Fruit fly (Drosophila melanogaster) whole organism, wandering third instar larva: Measurements from ENCODE around the gene Wnt10.

ENCODE experiments used
- CG9705 ChIP-seq: fragments of 200-800 bp; sonication (Bioruptor generic); optimal IDR thresholded peaks from 2 replicates; lab custom pipeline; 2018; ENCODE audit warnings: missing biosample characterization, mild to moderate bottlenecking, missing genetic modification characterization
- Myc ChIP-seq: fragments of >200 bp; optimal IDR thresholded peaks from 2 replicates; lab custom pipeline; 2017
- dl ChIP-seq, 2 experiments: fragments of 175-275, 200-275 bp in 1 of 2; fragments of 200-275 bp in 1 of 2; sonication (Bioruptor generic); optimal IDR thresholded peaks; lab custom pipeline; 2018; ENCODE audit warnings: mild to moderate bottlenecking in 2 of 2, missing biosample characterization in 2 of 2, missing genetic modification characterization in 2 of 2, moderate library complexity in 2 of 2; ENCODE audit not compliant: partially characterized antibody in 2 of 2, insufficient read depth in 1 of 2
- pan ChIP-seq: fragments of >200 bp; optimal IDR thresholded peaks from 2 replicates; lab custom pipeline; 2017
- rgr ChIP-seq: fragments of 200-800 bp; sonication (Bioruptor generic); optimal IDR thresholded peaks from 3 replicates; lab custom pipeline; 2016; ENCODE audit warnings: missing biosample characterization, mild to moderate bottlenecking, missing genetic modification characterization
- sv ChIP-seq: fragments of 200-800 bp; sonication (Bioruptor generic); optimal IDR thresholded peaks from 3 replicates; lab custom pipeline; 2016; ENCODE audit warnings: missing biosample characterization, missing genetic modification characterization
- usp ChIP-seq: fragments of >200 bp; optimal IDR thresholded peaks from 2 replicates; lab custom pipeline; 2017; ENCODE audit warnings: missing biosample characterization, missing genetic modification characterization

DNA sequence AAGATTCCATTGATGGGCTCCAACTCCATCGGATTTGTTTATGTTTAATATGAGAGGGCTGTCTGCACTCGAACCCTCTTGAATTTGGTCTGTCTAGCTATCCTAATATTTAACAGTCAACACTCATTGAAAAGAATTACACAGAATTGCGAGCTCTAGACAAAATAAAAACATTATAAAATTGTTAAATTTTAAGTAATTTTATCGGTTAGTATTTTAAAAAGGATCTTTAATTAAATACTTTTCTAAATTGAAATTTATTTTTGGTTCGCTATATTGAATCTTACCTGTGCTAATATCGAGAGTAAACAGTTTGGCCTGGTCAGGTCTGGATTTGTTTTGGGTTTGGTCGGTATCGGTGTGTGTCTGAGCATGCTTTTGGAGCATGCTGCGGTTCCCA lies 38.4 kb downstream of the Wnt10 start:
- TF ChIP-seq Myc (lab: Kevin White, UChicago): no peak
- TF ChIP-seq dl (GFP tag; optimal IDR thresholded peaks at IDR 0.05; lab: Kevin White, UChicago; ENCODE audit: insufficient read depth in 1 of 2, partially characterized antibody in 2 of 2): no peak
- no peak for TF ChIP-seq CG9705 (GFP tag; lab: Kevin White, UChicago)
- TF ChIP-seq pan: no peak
- TF ChIP-seq rgr (GFP tag; lab: Kevin White, UChicago): no peak
- TF ChIP-seq sv: peak; percentile 33
- no peak for TF ChIP-seq usp
